Worm (Caenorhabditis elegans): ENCODE results near the gene olrn-1.

Gene olrn-1

DNA sequence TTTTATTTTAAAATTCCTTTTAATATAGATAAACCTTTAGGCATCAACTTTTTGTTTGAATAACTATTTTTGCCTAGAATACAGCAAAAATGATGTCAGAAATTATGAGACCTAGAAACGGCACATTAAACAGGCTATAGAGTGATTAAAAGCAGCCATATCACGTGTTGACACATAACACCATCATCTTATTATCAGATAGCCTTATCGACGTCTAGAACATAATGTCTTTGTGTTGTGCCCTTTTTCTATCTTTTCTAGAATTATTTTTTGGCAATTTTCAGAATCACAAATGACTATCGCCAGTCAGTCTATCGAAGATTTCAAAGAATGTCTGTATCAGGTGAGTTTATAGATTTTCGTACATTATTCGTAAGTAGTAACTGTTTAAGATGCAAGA lies 43.3 kb upstream of the olrn-1 start:
- TF ChIP-seq flh-1 (GFP tag; optimal IDR thresholded peaks at IDR 0.05) (no peak), lsy-2 (tag; optimal IDR thresholded peaks at IDR 0.05) (no peak), tbx-8 (GFP tag; optimal IDR thresholded peaks at IDR 0.05) (no peak)

ce11 chrX:15496927-15497605 lies 40.4 kb upstream of the olrn-1 start, which contains the start of gene suox-1:
suox-1 (plus strand) TSS chrX:15497555.
- TF ChIP-seq lsy-2 (tag; optimal IDR thresholded peaks at IDR 0.05) (no peak), snpc-4 (tag; optimal IDR thresholded peaks at IDR 0.05) (no peak), ceh-43 (GFP tag; optimal IDR thresholded peaks at IDR 0.05) (no peak), nhr-76 (tag; optimal IDR thresholded peaks at IDR 0.05) (no peak), ceh-39 (tag; optimal IDR thresholded peaks at IDR 0.05) (no peak), hlh-1 (tag; optimal IDR thresholded peaks at IDR 0.05) (no peak), ham-2 (GFP tag; optimal IDR thresholded peaks at IDR 0.05) (no peak), sem-2 (GFP tag; optimal IDR thresholded peaks at IDR 0.05) (no peak), drap-1 (GFP tag; optimal IDR thresholded peaks at IDR 0.05) (no peak), nhr-28 (tag; optimal IDR thresholded peaks at IDR 0.05) (no peak)

ce11 chrX:15502455-15503174 lies 34.8 kb upstream of the olrn-1 start, which contains the start of gene H13N06.7:
H13N06.7 (plus strand) TSS chrX:15503124.
- no peak for TF ChIP-seq unc-39 (tag; optimal IDR thresholded peaks at IDR 0.05)
- TF ChIP-seq unc-62 (GFP tag; optimal IDR thresholded peaks at IDR 0.05) = no peak
- no peak for TF ChIP-seq blmp-1 (tag; optimal IDR thresholded peaks at IDR 0.05)
- no peak for TF ChIP-seq bed-3 (GFP tag; optimal IDR thresholded peaks at IDR 0.05)
- no peak for TF ChIP-seq nhr-12 (tag; optimal IDR thresholded peaks at IDR 0.05)
- no peak for TF ChIP-seq hlh-1 (tag; optimal IDR thresholded peaks at IDR 0.05)
- TF ChIP-seq mls-2 (tag; optimal IDR thresholded peaks at IDR 0.05) = no peak
- TF ChIP-seq flh-1 (GFP tag; optimal IDR thresholded peaks at IDR 0.05) = no peak
- no peak for TF ChIP-seq ceh-43 (GFP tag; optimal IDR thresholded peaks at IDR 0.05)

DNA sequence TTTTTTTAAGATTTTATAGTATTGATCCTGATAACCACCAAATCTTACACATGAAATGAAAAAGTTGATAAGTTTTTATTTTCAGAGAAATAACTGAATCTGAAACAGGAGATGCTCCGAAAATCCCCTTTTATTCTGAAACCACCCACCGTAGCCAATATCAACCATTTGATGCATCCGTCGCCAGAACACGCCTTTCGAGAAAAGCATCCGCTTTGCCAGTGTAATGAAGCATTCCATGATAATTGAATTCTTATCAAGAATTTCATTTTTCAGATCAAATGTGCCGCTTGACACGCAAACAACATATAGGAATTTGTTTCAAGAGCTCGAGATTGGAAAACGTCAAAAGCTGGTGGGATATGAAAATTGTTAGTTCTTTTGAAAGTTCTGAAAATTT lies 32.7 kb upstream of the olrn-1 start, which contains the start of gene tbh-1:
tbh-1 (minus strand) TSS at position 101 of the 400 bp plus-strand sequence.
- TF ChIP-seq blmp-1 (tag; optimal IDR thresholded peaks at IDR 0.05) = no peak
- no peak for TF ChIP-seq drap-1 (GFP tag; optimal IDR thresholded peaks at IDR 0.05)
- TF ChIP-seq pha-4 (tag; optimal IDR thresholded peaks at IDR 0.05) = no peak
- no peak for TF ChIP-seq ceh-83 (GFP tag; optimal IDR thresholded peaks at IDR 0.05)
- TF ChIP-seq elt-1 (tag; optimal IDR thresholded peaks at IDR 0.05; ENCODE audit: borderline replicate concordance, insufficient read depth) = no peak
- TF ChIP-seq flh-1 (GFP tag; optimal IDR thresholded peaks at IDR 0.05) = no peak
- no peak for TF ChIP-seq cnd-1 (tag; optimal IDR thresholded peaks at IDR 0.05)
- TF ChIP-seq elt-3 (tag; optimal IDR thresholded peaks at IDR 0.05) = no peak
- TF ChIP-seq nhr-2 (tag; optimal IDR thresholded peaks at IDR 0.05) = no peak
- no peak for TF ChIP-seq nhr-28 (tag; optimal IDR thresholded peaks at IDR 0.05)
- no peak for TF ChIP-seq lin-32 (GFP tag; optimal IDR thresholded peaks at IDR 0.05)
- no peak for TF ChIP-seq unc-62 (GFP tag; optimal IDR thresholded peaks at IDR 0.05)
- TF ChIP-seq hlh-1 (tag; optimal IDR thresholded peaks at IDR 0.05) = no peak
- TF ChIP-seq snpc-4 (tag; optimal IDR thresholded peaks at IDR 0.05) = no peak
- TF ChIP-seq unc-39 (tag; optimal IDR thresholded peaks at IDR 0.05) = no peak

- TF ChIP-seq M03D4.4 (tag; optimal IDR thresholded peaks at IDR 0.05) (no peak), mep-1 (tag; optimal IDR thresholded peaks at IDR 0.05) (peak; percentile 62), tbx-8 (GFP tag; optimal IDR thresholded peaks at IDR 0.05) (no peak), pha-4 (tag; optimal IDR thresholded peaks at IDR 0.05) (peak; percentile 74), hlh-1 (tag; optimal IDR thresholded peaks at IDR 0.05) (peak; percentile 34), lin-13 (tag; optimal IDR thresholded peaks at IDR 0.05) (peak; percentile 36), elt-1 (tag; optimal IDR thresholded peaks at IDR 0.05; ENCODE audit: borderline replicate concordance, insufficient read depth) (peak; percentile 10), nhr-28 (tag; optimal IDR thresholded peaks at IDR 0.05) (no peak), sem-2 (GFP tag; optimal IDR thresholded peaks at IDR 0.05) (no peak), ztf-11 (tag; optimal IDR thresholded peaks at IDR 0.05) (peak; percentile 1), cnd-1 (tag; optimal IDR thresholded peaks at IDR 0.05) (peak; percentile 80), mab-5 (tag; optimal IDR thresholded peaks at IDR 0.05) (no peak), sptf-1 (tag; optimal IDR thresholded peaks at IDR 0.05) (no peak), bed-3 (GFP tag; optimal IDR thresholded peaks at IDR 0.05) (no peak), ceh-83 (GFP tag; optimal IDR thresholded peaks at IDR 0.05) (peak; percentile 1), snpc-4 (tag; optimal IDR thresholded peaks at IDR 0.05) (no peak), zip-8 (tag; optimal IDR thresholded peaks at IDR 0.05) (no peak), mls-2 (tag; optimal IDR thresholded peaks at IDR 0.05) (no peak), ces-1 (GFP tag; optimal IDR thresholded peaks at IDR 0.05) (no peak), unc-62 (GFP tag; optimal IDR thresholded peaks at IDR 0.05) (no peak), nhr-2 (tag; optimal IDR thresholded peaks at IDR 0.05) (peak; percentile 12), nhr-12 (tag; optimal IDR thresholded peaks at IDR 0.05) (no peak), unc-120 (tag; optimal IDR thresholded peaks at IDR 0.05; ENCODE audit: poor library complexity, severe bottlenecking) (peak; percentile 47), lin-32 (GFP tag; optimal IDR thresholded peaks at IDR 0.05) (no peak), ceh-39 (tag; optimal IDR thresholded peaks at IDR 0.05) (peak; percentile 6), blmp-1 (tag; optimal IDR thresholded peaks at IDR 0.05) (no peak), ceh-43 (GFP tag; optimal IDR thresholded peaks at IDR 0.05) (no peak), ham-2 (GFP tag; optimal IDR thresholded peaks at IDR 0.05) (no peak), nhr-237 (tag; optimal IDR thresholded peaks at IDR 0.05) (no peak), lsy-2 (tag; optimal IDR thresholded peaks at IDR 0.05) (no peak)
Observed at ce11 chrX:15507830-15508347, 29.6 kb upstream of the olrn-1 start, which contains the start of gene zipt-7.2. zipt-7.2 (minus strand) TSS chrX:15507880.

Data from whole organism, mixed stage, embryonic.